Fruit fly (Drosophila melanogaster) whole organism, wandering third instar larva: ENCODE data around the gene CG14852.

Experiments used
- Abd-B ChIP-seq: fragments of >200 bp; optimal IDR thresholded peaks from 2 replicates; lab custom pipeline; 2017; ENCODE audit warnings: missing biosample characterization, missing genetic modification characterization
- HLH106 ChIP-seq: fragments of 200-800 bp; optimal IDR thresholded peaks from 3 replicates; lab custom pipeline; 2019; ENCODE audit warnings: missing biosample characterization, mild to moderate bottlenecking, missing genetic modification characterization, moderate library complexity
- OdsH ChIP-seq: fragments of 200-800 bp; sonication (Bioruptor generic); optimal IDR thresholded peaks from 2 replicates; lab custom pipeline; 2016; ENCODE audit warnings: missing biosample characterization, mild to moderate bottlenecking, missing genetic modification characterization
- Rel ChIP-seq, 2 experiments: fragments of 200-800 bp; sonication (Bioruptor generic) in 1 of 2; optimal IDR thresholded peaks; 2 replicates in 1 of 2; 3 replicates in 1 of 2; lab custom pipeline; 2016 to 2019; ENCODE audit warnings: mild to moderate bottlenecking in 2 of 2, missing biosample characterization in 2 of 2, missing genetic modification characterization in 2 of 2, moderate library complexity in 1 of 2
- Sp1 ChIP-seq: fragments of 200-800 bp; sonication (Bioruptor generic); optimal IDR thresholded peaks from 3 replicates; lab custom pipeline; 2019; ENCODE audit warnings: missing biosample characterization, mild to moderate bottlenecking, missing genetic modification characterization, moderate library complexity
- dl ChIP-seq, 2 experiments: fragments of 175-275, 200-275 bp in 1 of 2; fragments of 200-275 bp in 1 of 2; sonication (Bioruptor generic); optimal IDR thresholded peaks; lab custom pipeline; 2018; ENCODE audit warnings: mild to moderate bottlenecking in 2 of 2, missing biosample characterization in 2 of 2, missing genetic modification characterization in 2 of 2, moderate library complexity in 2 of 2; ENCODE audit not compliant: partially characterized antibody in 2 of 2, insufficient read depth in 1 of 2
- dmrt93B ChIP-seq: fragments of 200-800 bp; sonication (Bioruptor generic); optimal IDR thresholded peaks from 2 replicates; lab custom pipeline; 2018; ENCODE audit warnings: missing biosample characterization, mild to moderate bottlenecking, missing genetic modification characterization
- foxo ChIP-seq, 2 experiments: fragments of 200-800 bp; sonication (Bioruptor generic); optimal IDR thresholded peaks; 2 replicates in 1 of 2; 3 replicates in 1 of 2; lab custom pipeline; 2016 to 2017; ENCODE audit warnings: missing biosample characterization in 2 of 2, missing genetic modification characterization in 2 of 2
- fru ChIP-seq: fragments of 200-800 bp; sonication (Bioruptor generic); optimal IDR thresholded peaks from 3 replicates; lab custom pipeline; 2016; ENCODE audit warnings: missing biosample characterization, mild to moderate bottlenecking, missing genetic modification characterization
- h ChIP-seq: fragments of 200-800 bp; sonication (Bioruptor generic); optimal IDR thresholded peaks from 3 replicates; lab custom pipeline; 2016; ENCODE audit warnings: missing biosample characterization, mild to moderate bottlenecking, missing genetic modification characterization
- pan ChIP-seq: fragments of >200 bp; optimal IDR thresholded peaks from 2 replicates; lab custom pipeline; 2017
- rgr ChIP-seq: fragments of 200-800 bp; sonication (Bioruptor generic); optimal IDR thresholded peaks from 3 replicates; lab custom pipeline; 2016; ENCODE audit warnings: missing biosample characterization, mild to moderate bottlenecking, missing genetic modification characterization

dm6 chr3R:14558383-14558883 lies 7.3 kb upstream of the CG14852 start:
- TF ChIP-seq dmrt93B (peak; percentile 24), HLH106 (tag; lab: Kevin White, UChicago) (no peak), Abd-B (GFP tag; lab: Kevin White, UChicago) (no peak), pan (lab: Kevin White, UChicago) (no peak), Sp1 (peak; percentile 43), foxo (GFP tag; optimal IDR thresholded peaks at IDR 0.05; lab: Kevin White, UChicago) (peak in 1 of 2 experiments; percentile 57), h (GFP tag; lab: Kevin White, UChicago) (peak; percentile 42), rgr (GFP tag; lab: Kevin White, UChicago) (peak; percentile 32), fru (GFP tag; lab: Kevin White, UChicago) (peak; percentile 46), dl (GFP tag; optimal IDR thresholded peaks at IDR 0.05; lab: Kevin White, UChicago; ENCODE audit: insufficient read depth in 1 of 2, partially characterized antibody in 2 of 2) (no peak), Rel (GFP tag; optimal IDR thresholded peaks at IDR 0.05; lab: Kevin White, UChicago) (no peak), Rel (tag; optimal IDR thresholded peaks at IDR 0.05; lab: Kevin White, UChicago) (no peak), OdsH (GFP tag; lab: Kevin White, UChicago) (peak; percentile 29)
